Worm (Caenorhabditis elegans): ENCODE data around the gene srh-193.
A peak's percentile ranks its signal among the peaks of the same experiment; 100 is the strongest.

srh-193 gene

ce11 chrV:4326841-4327240 lies 36.8 kb upstream of the srh-193 start, which contains the start of gene D2063.1:
Gene D2063.1, plus strand, starts transcription at chrV:4327121.
- TF ChIP-seq ceh-82 (tag; optimal IDR thresholded peaks at IDR 0.05) (no peak), sox-4 (tag; optimal IDR thresholded peaks at IDR 0.05) (no peak), hpl-2 (GFP tag; optimal IDR thresholded peaks at IDR 0.05) (no peak), aha-1 (tag; optimal IDR thresholded peaks at IDR 0.05) (no peak), nhr-77 (tag; optimal IDR thresholded peaks at IDR 0.05) (no peak), lin-14 (GFP tag; optimal IDR thresholded peaks at IDR 0.05) (peak; percentile 34), zip-4 (GFP tag; optimal IDR thresholded peaks at IDR 0.05) (no peak), xbp-1 (tag; optimal IDR thresholded peaks at IDR 0.05) (no peak), unc-62 (GFP tag; optimal IDR thresholded peaks at IDR 0.05) (no peak), nhr-19 (GFP tag; conservative IDR thresholded peaks at IDR 0.05) (peak; percentile 18; the same call in 1 of the 2 replicates), ztf-11 (tag; optimal IDR thresholded peaks at IDR 0.05) (no peak), egl-13 (tag; optimal IDR thresholded peaks at IDR 0.05) (no peak), nhr-47 (tag; optimal IDR thresholded peaks at IDR 0.05) (no peak), nhr-71 (tag; optimal IDR thresholded peaks at IDR 0.05) (peak; percentile 53), hlh-17 (GFP tag; optimal IDR thresholded peaks at IDR 0.05; ENCODE audit: borderline replicate concordance) (no peak), irx-1 (tag; optimal IDR thresholded peaks at IDR 0.05) (no peak), unc-98 (GFP tag; IDR thresholded peaks at IDR 0.05) (no peak), nhr-11 (tag; optimal IDR thresholded peaks at IDR 0.05) (peak; percentile 13), pax-3 (tag; optimal IDR thresholded peaks at IDR 0.05) (no peak), nhr-20 (tag; optimal IDR thresholded peaks at IDR 0.05) (peak; percentile 44), rnt-1 (tag; optimal IDR thresholded peaks at IDR 0.05) (peak; percentile 58), lin-35 (GFP tag; optimal IDR thresholded peaks at IDR 0.05) (no peak), lir-3 (tag; optimal IDR thresholded peaks at IDR 0.05; ENCODE audit: poor library complexity) (no peak), unc-130 (tag; optimal IDR thresholded peaks at IDR 0.05) (no peak), ceh-63 (GFP tag; optimal IDR thresholded peaks at IDR 0.05) (no peak), mdl-1 (tag; optimal IDR thresholded peaks at IDR 0.05) (no peak)

DNA sequence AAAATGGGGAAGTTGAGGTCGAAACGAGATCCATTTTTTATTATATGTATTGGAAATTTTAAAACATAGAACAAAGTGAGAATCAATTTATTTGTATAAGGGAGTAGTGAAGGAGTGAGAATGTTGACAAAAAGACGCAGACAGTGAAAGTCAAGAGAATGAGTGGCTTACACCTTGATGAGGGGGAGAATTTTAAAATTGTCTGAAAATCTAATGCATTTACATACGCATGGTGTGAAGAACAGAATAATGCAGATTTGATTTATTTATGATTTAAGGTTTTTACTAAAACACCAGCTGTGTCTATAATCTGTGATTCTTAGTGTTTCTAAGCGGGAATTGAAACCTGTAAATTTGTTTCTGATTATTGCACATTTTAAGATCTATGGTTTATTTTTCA lies 35.4 kb upstream of the srh-193 start, which contains the start of gene nhr-125:
Gene nhr-125 (minus strand): TSS at position 101 of the 400 bp plus-strand sequence.
- TF ChIP-seq nhr-20 (tag; optimal IDR thresholded peaks at IDR 0.05) (no peak), ceh-63 (GFP tag; optimal IDR thresholded peaks at IDR 0.05) (no peak), unc-86 (tag; optimal IDR thresholded peaks at IDR 0.05) (no peak)

- TF ChIP-seq efl-1 (optimal IDR thresholded peaks at IDR 0.05) (no peak), efl-1 (GFP tag; optimal IDR thresholded peaks at IDR 0.05 in 1 of 2) (no peak), efl-3 (GFP tag; optimal IDR thresholded peaks at IDR 0.05) (no peak), nhr-11 (tag; optimal IDR thresholded peaks at IDR 0.05) (no peak), fkh-8 (tag; optimal IDR thresholded peaks at IDR 0.05) (no peak), lsy-2 (tag; optimal IDR thresholded peaks at IDR 0.05) (no peak)
Measured at ce11 chrV:4322706-4323105, 32.7 kb upstream of the srh-193 start, which contains the start of gene R02D1.2. Gene R02D1.2, minus strand, starts transcription at chrV:4322806.

ce11 chrV:4319867-4320266 lies 29.9 kb upstream of the srh-193 start, which contains the start of gene ZC132.9:
Gene ZC132.9, minus strand, starts transcription at chrV:4319967.
- TF ChIP-seq fkh-8 (tag; optimal IDR thresholded peaks at IDR 0.05) (peak; percentile 38), rnt-1 (tag; optimal IDR thresholded peaks at IDR 0.05) (no peak), nhr-20 (tag; optimal IDR thresholded peaks at IDR 0.05) (peak; percentile 8)

- TF ChIP-seq nhr-47 (tag; optimal IDR thresholded peaks at IDR 0.05) (no peak), zag-1 (tag; optimal IDR thresholded peaks at IDR 0.05) (no peak), fos-1 (tag; optimal IDR thresholded peaks at IDR 0.05) (no peak), C04F5.9 (tag; optimal IDR thresholded peaks at IDR 0.05) (no peak), vab-15 (tag; optimal IDR thresholded peaks at IDR 0.05) (no peak), hpl-2 (GFP tag; optimal IDR thresholded peaks at IDR 0.05) (no peak), nhr-20 (tag; optimal IDR thresholded peaks at IDR 0.05) (no peak), zip-4 (GFP tag; optimal IDR thresholded peaks at IDR 0.05) (no peak)
Measured at ce11 chrV:4315057-4315456, 25.1 kb upstream of the srh-193 start, which contains the start of gene srh-192. Gene srh-192, minus strand, starts transcription at chrV:4315157.

Measured in whole organism, L1 larva.